Fruit fly (Drosophila melanogaster): ENCODE data around the gene CG34175.

CG34175 gene

dm6 chr2L:3372483-3372929 is 25.3 kb upstream of the CG34175 start (continued):
- TF ChIP-seq Blimp-1 (GFP tag; optimal IDR thresholded peaks at IDR 0.05) (no peak), CG17359 (tag; optimal IDR thresholded peaks at IDR 0.05) (peak; percentile 6), dati (GFP tag; IDR thresholded peaks at IDR 0.05) (no peak), CG6683 (GFP tag; optimal IDR thresholded peaks at IDR 0.05) (no peak), Antp (GFP tag; optimal IDR thresholded peaks at IDR 0.05) (peak; percentile 7), mirr (GFP tag; optimal IDR thresholded peaks at IDR 0.05) (no peak), slbo (GFP tag; IDR thresholded peaks at IDR 0.05) (peak; percentile 31; the same call in 1 of the 2 replicates), croc (GFP tag; conservative IDR thresholded peaks at IDR 0.05) (no peak), pita (GFP tag; optimal IDR thresholded peaks at IDR 0.05) (no peak), CG8765 (GFP tag; IDR thresholded peaks at IDR 0.05) (no peak), HLHmδ (GFP tag; optimal IDR thresholded peaks at IDR 0.05) (no peak), CG18619 (GFP tag; optimal IDR thresholded peaks at IDR 0.05) (no peak), psq (GFP tag; optimal IDR thresholded peaks at IDR 0.05) (no peak), CG14965 (GFP tag; optimal IDR thresholded peaks at IDR 0.05; ENCODE audit: borderline replicate concordance) (no peak), CkIIα-i1 (GFP tag; IDR thresholded peaks at IDR 0.05) (0 out of 2 replicates have a peak, but pooled peaks have one; percentile 35), unpg (GFP tag; optimal IDR thresholded peaks at IDR 0.05) (peak; percentile 12), CG34422 (GFP tag; IDR thresholded peaks at IDR 0.05) (no peak), CG1024 (GFP tag; IDR thresholded peaks at IDR 0.05) (no peak), ATbp (GFP tag; optimal IDR thresholded peaks at IDR 0.05) (no peak), Mad (GFP tag; optimal IDR thresholded peaks at IDR 0.05) (no peak), CG8359 (GFP tag; optimal IDR thresholded peaks at IDR 0.05; ENCODE audit: borderline replicate concordance) (no peak), lola (GFP tag; optimal IDR thresholded peaks at IDR 0.05) (no peak), mld (GFP tag; IDR thresholded peaks at IDR 0.05; ENCODE audit: partially characterized antibody) (no peak), amos (GFP tag; IDR thresholded peaks at IDR 0.05; ENCODE audit: partially characterized antibody) (peak; percentile 54), crp (GFP tag; optimal IDR thresholded peaks at IDR 0.05) (no peak), Drgx (GFP tag; IDR thresholded peaks at IDR 0.05) (0 out of 2 replicates have a peak, but pooled peaks have one; percentile 10), CG8281 (tag; optimal IDR thresholded peaks at IDR 0.05) (no peak), HLH54F (GFP tag; optimal IDR thresholded peaks at IDR 0.05) (no peak), ap (GFP tag; IDR thresholded peaks at IDR 0.05) (no peak), kah (GFP tag; optimal IDR thresholded peaks at IDR 0.05) (no peak), CG13894 (tag; optimal IDR thresholded peaks at IDR 0.05) (no peak), CG7745 (tag; optimal IDR thresholded peaks at IDR 0.05) (no peak), da (GFP tag; optimal IDR thresholded peaks at IDR 0.05) (no peak), Side (GFP tag; optimal IDR thresholded peaks at IDR 0.05) (no peak), Lpt (GFP tag; optimal IDR thresholded peaks at IDR 0.05) (no peak), CG10543 (GFP tag; optimal IDR thresholded peaks at IDR 0.05) (no peak), Ada2b (GFP tag; IDR thresholded peaks at IDR 0.05) (no peak), mam (GFP tag; optimal IDR thresholded peaks at IDR 0.05) (peak; percentile 29), CG4282 (GFP tag; optimal IDR thresholded peaks at IDR 0.05) (no peak), CG3407 (GFP tag; optimal IDR thresholded peaks at IDR 0.05) (no peak), CG10959 (GFP tag; IDR thresholded peaks at IDR 0.05) (no peak), CG30403 (GFP tag; optimal IDR thresholded peaks at IDR 0.05) (no peak), sna (GFP tag; IDR thresholded peaks at IDR 0.05; ENCODE audit: partially characterized antibody) (no peak), NfI (GFP tag; optimal IDR thresholded peaks at IDR 0.05) (peak; percentile 4), CG8290 (GFP tag; optimal IDR thresholded peaks at IDR 0.05) (no peak), CG8290 (tag; optimal IDR thresholded peaks at IDR 0.05) (peak in 1 of 2 experiments; percentile 35), fd3F (GFP tag; optimal IDR thresholded peaks at IDR 0.05) (no peak), gcm2 (GFP tag; optimal IDR thresholded peaks at IDR 0.05) (no peak), CG11504 (tag; optimal IDR thresholded peaks at IDR 0.05) (peak; percentile 37), CG9797 (GFP tag; optimal IDR thresholded peaks at IDR 0.05) (no peak), CG1529 (GFP tag; optimal IDR thresholded peaks at IDR 0.05) (no peak)
